Fruit fly (Drosophila melanogaster) whole organism, embryonic: Measurements from ENCODE around the gene CG9920.
A peak's percentile ranks its signal among the peaks of the same experiment; 100 is the strongest.

ENCODE experiments used
- Atf6 ChIP-seq: fragments of 200-800 bp; sonication (Bioruptor generic); IDR thresholded peaks from 2 replicates; pipeline ENCODE4 v1.3.6; 2022; ENCODE audit warnings: missing biosample characterization, missing genetic modification characterization
- Awh ChIP-seq: fragments of 200-800 bp; sonication (Bioruptor generic); IDR thresholded peaks from 2 replicates; pipeline ENCODE4, ENCODE4 v1.3.6; 2022; ENCODE audit warnings: missing biosample characterization, missing genetic modification characterization
- Blimp-1 ChIP-seq: fragments of 200-800 bp; sonication (Bioruptor generic); optimal IDR thresholded peaks from 3 replicates; lab custom pipeline; 2018; ENCODE audit warnings: missing biosample characterization, missing genetic modification characterization, mild to moderate bottlenecking, moderate library complexity, missing genetic modification reagents
- Bteb2 ChIP-seq: fragments of 200-800 bp; sonication (Bioruptor generic); optimal IDR thresholded peaks from 2 replicates; lab custom pipeline; 2016; ENCODE audit warnings: missing biosample characterization, missing genetic modification characterization
- C15 ChIP-seq: fragments of 200-800 bp; sonication (Bioruptor generic); IDR thresholded peaks from 3 replicates; pipeline ENCODE4 v1.3.6; 2022; ENCODE audit warnings: missing biosample characterization, missing genetic modification characterization
- CG10209 ChIP-seq: fragments of 200-800 bp; sonication (Bioruptor generic); optimal IDR thresholded peaks from 3 replicates; lab custom pipeline; 2017; ENCODE audit warnings: missing biosample characterization, mild to moderate bottlenecking, missing genetic modification characterization, missing genetic modification reagents
- CG10267 ChIP-seq: fragments of 200-800 bp; sonication (Bioruptor generic); optimal IDR thresholded peaks from 2 replicates; lab custom pipeline; 2018; ENCODE audit warnings: missing biosample characterization, mild to moderate bottlenecking, missing genetic modification characterization, moderate library complexity
- CG11696 ChIP-seq: fragments of 200-800 bp; sonication (Bioruptor generic); IDR thresholded peaks from 2 replicates; pipeline ENCODE4 v1.3.6; 2022; ENCODE audit warnings: missing biosample characterization, missing genetic modification characterization
- CG12071 ChIP-seq: fragments of 200-800 bp; sonication (Bioruptor generic); optimal IDR thresholded peaks from 3 replicates; lab custom pipeline; 2018; ENCODE audit warnings: missing biosample characterization, mild to moderate bottlenecking, missing genetic modification characterization
- CG15073 ChIP-seq: fragments of 200-800 bp; sonication (Bioruptor generic); optimal IDR thresholded peaks from 2 replicates; lab custom pipeline; 2016; ENCODE audit warnings: missing biosample characterization, missing genetic modification characterization
- CG2202 ChIP-seq: fragments of 200-800 bp; sonication (Bioruptor generic); optimal IDR thresholded peaks from 2 replicates; lab custom pipeline; 2018; ENCODE audit warnings: missing biosample characterization, mild to moderate bottlenecking, missing genetic modification characterization
- CG30020 ChIP-seq: fragments of 200-800 bp; optimal IDR thresholded peaks from 2 replicates; lab custom pipeline; 2019; ENCODE audit warnings: missing biosample characterization, mild to moderate bottlenecking, missing genetic modification characterization, moderate library complexity
- CG31224 ChIP-seq: fragments of 200-800 bp; sonication (Bioruptor generic); IDR thresholded peaks from 2 replicates; pipeline ENCODE4 v1.3.6; 2022; ENCODE audit warnings: missing biosample characterization, missing genetic modification characterization
- CG32532 ChIP-seq: fragments of 200-800 bp; sonication (Bioruptor generic); IDR thresholded peaks from 2 replicates; pipeline ENCODE4 v1.3.6; 2022; ENCODE audit warnings: missing biosample characterization, missing genetic modification characterization
- CG3407 ChIP-seq: fragments of 200-800 bp; sonication (Bioruptor generic); optimal IDR thresholded peaks from 2 replicates; lab custom pipeline; 2018; ENCODE audit warnings: missing biosample characterization, mild to moderate bottlenecking, missing genetic modification characterization
- CG3726 ChIP-seq: fragments of 200-800 bp; sonication (Bioruptor generic); IDR thresholded peaks from 3 replicates; pipeline ENCODE4, ENCODE4 v1.3.6; 2022; ENCODE audit warnings: missing biosample characterization, missing genetic modification characterization
- CG3995 ChIP-seq: fragments of 200-800 bp; sonication (Bioruptor generic); optimal IDR thresholded peaks from 3 replicates; lab custom pipeline; 2016; ENCODE audit warnings: missing biosample characterization, missing genetic modification characterization
- CG4730 ChIP-seq: fragments of 200-800 bp; sonication (Bioruptor generic); IDR thresholded peaks from 2 replicates; pipeline ENCODE4 v1.3.6; 2022; ENCODE audit warnings: missing biosample characterization, missing genetic modification characterization
- CG5180 ChIP-seq: fragments of 200-800 bp; sonication (Bioruptor generic); optimal IDR thresholded peaks from 3 replicates; lab custom pipeline; 2017; ENCODE audit warnings: missing biosample characterization, missing genetic modification characterization, mild to moderate bottlenecking, moderate library complexity, missing genetic modification reagents
- CG6272 ChIP-seq: fragments of 200-800 bp; sonication (Bioruptor generic); IDR thresholded peaks from 2 replicates; pipeline ENCODE4 v1.3.6; 2022; ENCODE audit warnings: missing biosample characterization, missing genetic modification characterization
- CG6689 ChIP-seq: fragments of 200-800 bp; sonication (Bioruptor generic); IDR thresholded peaks from 2 replicates; pipeline ENCODE4 v1.3.6; 2022; ENCODE audit warnings: missing biosample characterization, missing genetic modification characterization
- CG7786 ChIP-seq: fragments of 200-800 bp; sonication (Bioruptor generic); optimal IDR thresholded peaks from 2 replicates; lab custom pipeline; 2016; ENCODE audit warnings: missing biosample characterization, missing genetic modification characterization
- CG8478 ChIP-seq: fragments of >200 bp; optimal IDR thresholded peaks from 2 replicates; lab custom pipeline; 2018
- CG8765 ChIP-seq: fragments of 200-800 bp; sonication (Bioruptor generic); IDR thresholded peaks from 2 replicates; pipeline ENCODE4 v1.3.6; 2022; ENCODE audit warnings: missing biosample characterization, missing genetic modification characterization
- CG9817 ChIP-seq: fragments of 200-800 bp; sonication (Bioruptor generic); optimal IDR thresholded peaks from 2 replicates; lab custom pipeline; 2018; ENCODE audit warnings: missing biosample characterization, mild to moderate bottlenecking, missing genetic modification characterization, moderate library complexity
- Dad ChIP-seq: fragments of 200-800 bp; sonication (Bioruptor generic); optimal IDR thresholded peaks from 3 replicates; lab custom pipeline; 2016; ENCODE audit warnings: missing biosample characterization, missing genetic modification characterization
- Dek ChIP-seq: fragments of 200-800 bp; sonication (Bioruptor generic); optimal IDR thresholded peaks from 3 replicates; lab custom pipeline; 2019; ENCODE audit warnings: missing biosample characterization, mild to moderate bottlenecking, missing genetic modification characterization, moderate library complexity
- Eip74EF ChIP-seq, 2 experiments: fragments of 200-800 bp in 1 of 2; fragments of >200 bp in 1 of 2; sonication (Bioruptor generic) in 1 of 2; optimal IDR thresholded peaks; 2 replicates each; lab custom pipeline; 2017 to 2019; ENCODE audit warnings: missing biosample characterization in 2 of 2, missing genetic modification characterization in 2 of 2, mild to moderate bottlenecking in 1 of 2, moderate library complexity in 1 of 2
- Fer2 ChIP-seq: fragments of 200-800 bp; sonication (Bioruptor generic); optimal IDR thresholded peaks from 2 replicates; lab custom pipeline; 2018; ENCODE audit warnings: missing biosample characterization, mild to moderate bottlenecking, missing genetic modification characterization, moderate library complexity
- Fer3 ChIP-seq: fragments of 200-800 bp; sonication (Bioruptor generic); optimal IDR thresholded peaks from 2 replicates; lab custom pipeline; 2018; ENCODE audit warnings: missing biosample characterization, mild to moderate bottlenecking, missing genetic modification characterization, moderate library complexity
- Hand ChIP-seq: fragments of 200-800 bp; sonication (Bioruptor generic); optimal IDR thresholded peaks from 2 replicates; lab custom pipeline; 2017; ENCODE audit warnings: mild to moderate bottlenecking, missing biosample characterization, missing genetic modification reagents, missing genetic modification characterization
- HmgD ChIP-seq: fragments of 200-800 bp; sonication (Bioruptor generic); optimal IDR thresholded peaks from 3 replicates; lab custom pipeline; 2016; ENCODE audit warnings: missing biosample characterization, missing genetic modification characterization
- Hr78 ChIP-seq, 2 experiments: fragments of 200-800 bp in 1 of 2; fragments of >200 bp in 1 of 2; sonication (Bioruptor generic) in 1 of 2; optimal IDR thresholded peaks; 2 replicates each; lab custom pipeline; 2017 to 2019; ENCODE audit warnings: missing biosample characterization in 2 of 2, missing genetic modification characterization in 2 of 2, mild to moderate bottlenecking in 1 of 2, moderate library complexity in 1 of 2
- MTF-1 ChIP-seq: fragments of 200-800 bp; sonication (Bioruptor generic); optimal IDR thresholded peaks from 2 replicates; lab custom pipeline; 2018; ENCODE audit warnings: missing biosample characterization, mild to moderate bottlenecking, missing genetic modification characterization, borderline replicate concordance
- Oli ChIP-seq: fragments of 200-800 bp; sonication (Bioruptor generic); optimal IDR thresholded peaks from 2 replicates; lab custom pipeline; 2018; ENCODE audit warnings: missing biosample characterization, mild to moderate bottlenecking, missing genetic modification characterization, moderate library complexity
- Opbp ChIP-seq: fragments of 200-800 bp; sonication (Bioruptor generic); IDR thresholded peaks from 3 replicates; pipeline ENCODE4 v1.3.6; 2022; ENCODE audit warnings: missing biosample characterization, missing genetic modification characterization; ENCODE audit not compliant: partially characterized antibody
- PHDP ChIP-seq: fragments of 200-800 bp; sonication (Bioruptor generic); optimal IDR thresholded peaks from 3 replicates; lab custom pipeline; 2018; ENCODE audit warnings: missing biosample characterization, mild to moderate bottlenecking, missing genetic modification characterization, moderate library complexity
- Sry-β ChIP-seq: fragments of 200-800 bp; sonication (Bioruptor generic); optimal IDR thresholded peaks from 2 replicates; lab custom pipeline; 2018; ENCODE audit warnings: missing biosample characterization, mild to moderate bottlenecking, missing genetic modification characterization, moderate library complexity
- TFAM ChIP-seq: fragments of 200-800 bp; sonication (Bioruptor generic); optimal IDR thresholded peaks from 2 replicates; lab custom pipeline; 2017; ENCODE audit warnings: missing biosample characterization, missing genetic modification characterization, inconsistent platforms
- cato ChIP-seq: fragments of 200-800 bp; sonication (Bioruptor generic); optimal IDR thresholded peaks from 2 replicates; lab custom pipeline; 2016; ENCODE audit warnings: missing biosample characterization, missing genetic modification characterization, borderline replicate concordance
- dmrt99B ChIP-seq: fragments of 200-800 bp; sonication (Bioruptor generic); optimal IDR thresholded peaks from 2 replicates; lab custom pipeline; 2018; ENCODE audit warnings: missing biosample characterization, mild to moderate bottlenecking, missing genetic modification characterization, moderate library complexity
- ftz-f1 ChIP-seq: fragments of 200-800 bp; sonication (Bioruptor generic); optimal IDR thresholded peaks from 2 replicates; lab custom pipeline; 2016; ENCODE audit warnings: missing biosample characterization, missing genetic modification characterization
- grn ChIP-seq: fragments of 200-800 bp; sonication (Bioruptor generic); optimal IDR thresholded peaks from 3 replicates; lab custom pipeline; 2017; ENCODE audit warnings: missing biosample characterization, missing genetic modification characterization
- kah ChIP-seq: fragments of 200-800 bp; sonication (Bioruptor generic); optimal IDR thresholded peaks from 2 replicates; lab custom pipeline; 2018; ENCODE audit warnings: missing biosample characterization, mild to moderate bottlenecking, missing genetic modification characterization
- nau ChIP-seq: fragments of 200-800 bp; sonication (Bioruptor generic); optimal IDR thresholded peaks from 3 replicates; lab custom pipeline; 2017; ENCODE audit warnings: missing biosample characterization, mild to moderate bottlenecking, missing genetic modification characterization, missing genetic modification reagents
- nom ChIP-seq: fragments of 200-800 bp; sonication (Bioruptor generic); optimal IDR thresholded peaks from 2 replicates; lab custom pipeline; 2017; ENCODE audit warnings: missing biosample characterization, missing genetic modification characterization, mild to moderate bottlenecking, moderate library complexity, missing genetic modification reagents
- oc ChIP-seq: fragments of 200-800 bp; sonication (Bioruptor generic); optimal IDR thresholded peaks from 2 replicates; lab custom pipeline; 2018; ENCODE audit warnings: missing biosample characterization, mild to moderate bottlenecking, missing genetic modification characterization, moderate library complexity
- run ChIP-seq: fragments of 200-800 bp; sonication (Bioruptor generic); optimal IDR thresholded peaks from 3 replicates; lab custom pipeline; 2018; ENCODE audit warnings: missing biosample characterization, mild to moderate bottlenecking, missing genetic modification characterization

The CG9920 gene

dm6 chr3R:14061988-14062868 lies 35.7 kb downstream of the CG9920 start (continued):
- TF ChIP-seq CG8478 (lab: Kevin White, UChicago) (no peak), CG5180 (GFP tag; lab: Kevin White, UChicago) (peak; percentile 3), Hand (GFP tag; lab: Kevin White, UChicago) (no peak), CG31224 (GFP tag; lab: Robert Waterston, UW) (no peak), CG3726 (no peak), cato (GFP tag; lab: Kevin White, UChicago) (no peak), C15 (no peak), Fer3 (tag; lab: Kevin White, UChicago) (peak; percentile 52), CG10209 (GFP tag; lab: Kevin White, UChicago) (no peak), CG30020 (tag; lab: Kevin White, UChicago) (no peak), CG12071 (GFP tag; lab: Kevin White, UChicago) (no peak), CG6689 (GFP tag; lab: Robert Waterston, UW) (peak; percentile 43), MTF-1 (GFP tag; lab: Kevin White, UChicago) (no peak), Oli (peak; percentile 52), HmgD (no peak), CG11696 (GFP tag; lab: Robert Waterston, UW) (no peak), nom (GFP tag; lab: Kevin White, UChicago) (peak; percentile 72), CG15073 (no peak), kah (peak; percentile 41), Atf6 (GFP tag; lab: Robert Waterston, UW) (no peak; the same call in 1 of the 2 replicates), Dek (tag; lab: Kevin White, UChicago) (no peak), CG6272 (GFP tag; lab: Robert Waterston, UW) (no peak), CG2202 (tag; lab: Kevin White, UChicago) (no peak), ftz-f1 (GFP tag; lab: Kevin White, UChicago) (peak; percentile 35), CG3407 (GFP tag; lab: Kevin White, UChicago) (no peak), CG32532 (GFP tag; lab: Robert Waterston, UW) (peak; percentile 18; the same call in 1 of the 2 replicates), grn (GFP tag; lab: Kevin White, UChicago) (no peak), CG8765 (GFP tag; lab: Robert Waterston, UW) (no peak), CG4730 (GFP tag; lab: Robert Waterston, UW) (no peak), Bteb2 (peak; percentile 20), run (tag; lab: Kevin White, UChicago) (no peak), CG10267 (no peak), Dad (GFP tag; lab: Kevin White, UChicago) (peak; percentile 13), Eip74EF (GFP tag; optimal IDR thresholded peaks at IDR 0.05; lab: Kevin White, UChicago) (peak in 1 of 2 experiments; percentile 19), CG7786 (GFP tag; lab: Kevin White, UChicago) (no peak), Fer2 (tag; lab: Kevin White, UChicago) (no peak), TFAM (no peak), Opbp (no peak), Sry-β (no peak), Hr78 (GFP tag; optimal IDR thresholded peaks at IDR 0.05; lab: Kevin White, UChicago) (no peak), Awh (GFP tag; lab: Robert Waterston, UW) (no peak), dmrt99B (tag; lab: Kevin White, UChicago) (peak; percentile 46), oc (tag; lab: Kevin White, UChicago) (no peak), PHDP (tag; lab: Kevin White, UChicago) (peak; percentile 30), Blimp-1 (GFP tag; lab: Kevin White, UChicago) (no peak), nau (GFP tag; lab: Kevin White, UChicago) (peak; percentile 46), CG3995 (GFP tag; lab: Kevin White, UChicago) (no peak), CG9817 (tag; lab: Kevin White, UChicago) (peak; percentile 25)
